Fruit fly (Drosophila melanogaster): ENCODE results near the gene CG34428.
A peak's percentile ranks its signal among the peaks of the same experiment; 100 is the strongest.

Gene CG34428

DNA sequence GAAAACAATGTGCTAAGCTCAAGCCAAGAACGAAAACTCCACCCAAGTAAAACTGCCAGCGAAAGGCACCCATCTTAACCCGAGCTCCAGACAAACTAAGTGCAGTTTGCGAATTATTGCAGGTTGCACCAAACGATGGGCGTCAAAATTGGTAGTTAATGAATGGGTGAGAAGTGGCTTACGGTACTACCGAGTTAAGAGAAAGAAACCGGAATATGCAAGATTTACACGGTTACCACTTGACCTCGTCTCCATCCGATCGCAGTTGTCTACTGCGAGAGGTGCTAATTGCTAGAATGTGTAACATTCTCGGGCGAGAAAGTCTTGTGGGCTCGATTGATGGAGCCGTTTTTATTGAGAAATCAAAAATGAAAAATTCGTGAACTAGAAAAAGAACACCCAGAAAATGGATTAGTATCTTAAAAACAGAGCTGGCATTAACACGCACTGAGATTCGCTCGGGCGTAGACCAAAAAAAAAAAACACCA, at the start of gene CG34428, which contains the start of gene CG14115:
Gene CG34428, plus strand, starts transcription at position 438 of the 488 bp plus-strand sequence.
Gene CG14115, minus strand, starts transcription at position 101 of the 488 bp plus-strand sequence.
- TF ChIP-seq tna (GFP tag; IDR thresholded peaks at IDR 0.05; ENCODE audit: partially characterized antibody) (no peak), gce (GFP tag; IDR thresholded peaks at IDR 0.05) (0 out of 3 replicates have a peak, but pooled peaks have one; percentile 17)

DNA sequence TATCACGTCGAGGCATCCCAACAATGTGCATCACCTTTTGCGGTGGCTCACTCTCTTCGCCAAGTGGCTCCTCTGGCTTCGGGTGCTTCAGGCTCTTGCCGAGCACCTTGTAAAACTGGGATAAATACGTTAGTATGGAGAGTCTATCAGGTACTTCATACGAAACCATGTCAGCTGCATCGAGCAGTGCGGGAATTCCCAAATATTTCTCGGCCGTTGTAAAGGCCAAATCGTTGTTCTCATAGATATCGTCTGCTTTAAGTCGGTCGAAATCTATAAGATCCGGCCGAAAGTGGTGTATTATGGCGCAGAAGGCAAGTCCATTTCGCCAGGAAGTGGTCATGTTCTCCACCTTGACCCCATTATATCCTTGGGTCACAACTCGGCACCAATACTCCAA, 46.9 kb upstream of the CG34428 start:
- TF ChIP-seq hb (GFP tag; IDR thresholded peaks at IDR 0.05; ENCODE audit: partially characterized antibody) (0 out of 3 replicates have a peak, but pooled peaks have one; percentile 49), CG4328 (GFP tag; optimal IDR thresholded peaks at IDR 0.05) (no peak)

DNA sequence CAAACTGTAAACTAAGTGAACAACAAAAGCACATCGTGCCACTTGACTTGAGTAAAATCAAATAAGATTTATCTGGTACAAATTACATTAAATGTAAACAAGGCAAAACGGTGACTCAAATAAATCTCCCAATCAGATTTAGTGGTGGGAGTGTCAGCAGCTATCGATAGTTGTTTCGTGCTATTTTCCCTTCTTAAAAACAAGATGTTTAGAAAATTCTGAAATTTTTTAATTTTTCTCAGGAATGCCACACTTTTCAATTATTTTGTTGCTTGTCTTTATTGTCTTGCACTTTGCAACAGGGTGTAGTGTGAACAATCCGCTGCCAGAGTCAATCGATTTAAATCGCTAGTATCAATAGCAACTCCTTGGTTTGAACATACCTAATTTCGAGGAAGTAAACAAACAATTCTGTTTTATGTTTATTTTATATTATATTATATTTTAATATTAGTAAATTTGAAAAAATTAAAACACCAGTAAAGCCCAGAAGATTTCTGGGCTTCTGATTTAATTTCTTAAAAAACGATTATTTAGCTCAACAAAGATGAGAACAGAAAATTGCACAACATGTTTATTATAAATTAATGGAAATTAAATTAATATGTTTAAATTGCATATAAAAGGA, 46.2 kb upstream of the CG34428 start, which contains the start of gene MICAL-like:
Gene MICAL-like, minus strand, starts transcription at position 138 of the 628 bp plus-strand sequence.
- TF ChIP-seq peb (GFP tag; IDR thresholded peaks at IDR 0.05) (no peak), Lpt (GFP tag; optimal IDR thresholded peaks at IDR 0.05) (no peak), CG12155 (GFP tag; optimal IDR thresholded peaks at IDR 0.05) (no peak), pfk (GFP tag; optimal IDR thresholded peaks at IDR 0.05) (no peak), CG11696 (GFP tag; IDR thresholded peaks at IDR 0.05) (no peak), trem (tag; optimal IDR thresholded peaks at IDR 0.05) (peak; percentile 11), H2.0 (GFP tag; IDR thresholded peaks at IDR 0.05) (peak; percentile 13; the same call in 1 of the 2 replicates), Awh (GFP tag; IDR thresholded peaks at IDR 0.05) (no peak), CG4707 (GFP tag; optimal IDR thresholded peaks at IDR 0.05) (no peak), CG17802 (tag; optimal IDR thresholded peaks at IDR 0.05) (peak; percentile 42), CG7357 (GFP tag; IDR thresholded peaks at IDR 0.05) (peak; percentile 78), Deaf1 (tag; optimal IDR thresholded peaks at IDR 0.05) (no peak), so (GFP tag; IDR thresholded peaks at IDR 0.05) (no peak), CG7556 (GFP tag; optimal IDR thresholded peaks at IDR 0.05) (no peak), TFAM (GFP tag; optimal IDR thresholded peaks at IDR 0.05) (no peak), crc (GFP tag; optimal IDR thresholded peaks at IDR 0.05) (no peak), eve (GFP tag; optimal IDR thresholded peaks at IDR 0.05) (no peak), CG18599 (GFP tag; optimal IDR thresholded peaks at IDR 0.05) (no peak), esg (GFP tag; conservative IDR thresholded peaks at IDR 0.05) (no peak), CG14441 (GFP tag; IDR thresholded peaks at IDR 0.05) (peak; percentile 36), CG15514 (GFP tag; optimal IDR thresholded peaks at IDR 0.05) (peak; percentile 19), CG1832 (GFP tag; optimal IDR thresholded peaks at IDR 0.05) (no peak), CG14965 (GFP tag; optimal IDR thresholded peaks at IDR 0.05; ENCODE audit: borderline replicate concordance) (no peak), jumu (GFP tag; optimal IDR thresholded peaks at IDR 0.05) (no peak), CG17359 (tag; optimal IDR thresholded peaks at IDR 0.05) (no peak), cato (GFP tag; optimal IDR thresholded peaks at IDR 0.05; ENCODE audit: borderline replicate concordance) (no peak), ab (GFP tag; optimal IDR thresholded peaks at IDR 0.05) (no peak), Myb (GFP tag; optimal IDR thresholded peaks at IDR 0.05) (peak; percentile 14), D (optimal IDR thresholded peaks at IDR 0.05) (no peak), D (GFP tag; optimal IDR thresholded peaks at IDR 0.05) (no peak), gsb (GFP tag; IDR thresholded peaks at IDR 0.05) (no peak), D19B (GFP tag; optimal IDR thresholded peaks at IDR 0.05) (no peak), CG1024 (GFP tag; IDR thresholded peaks at IDR 0.05) (0 out of 2 replicates have a peak, but pooled peaks have one; percentile 10), CG43689 (GFP tag; IDR thresholded peaks at IDR 0.05) (no peak), CG17568 (GFP tag; optimal IDR thresholded peaks at IDR 0.05) (no peak), CG6175 (GFP tag; IDR thresholded peaks at IDR 0.05) (no peak), CrebB (tag; optimal IDR thresholded peaks at IDR 0.05) (no peak), CG10321 (GFP tag; IDR thresholded peaks at IDR 0.05) (no peak), maf-S (GFP tag; optimal IDR thresholded peaks at IDR 0.05) (no peak), seq (GFP tag; IDR thresholded peaks at IDR 0.05) (no peak), Sox102F (GFP tag; optimal IDR thresholded peaks at IDR 0.05) (no peak), CG13624 (GFP tag; optimal IDR thresholded peaks at IDR 0.05) (peak; percentile 21)

All from whole organism, embryonic.